Fruit fly (Drosophila melanogaster) whole organism, embryonic: ENCODE results near the gene CG1309.
A peak's percentile ranks its signal among the peaks of the same experiment; 100 is the strongest.

Experiments
- Bteb2 ChIP-seq: fragments of 200-800 bp; sonication (Bioruptor generic); optimal IDR thresholded peaks from 2 replicates; lab custom pipeline; 2016; ENCODE audit warnings: missing biosample characterization, missing genetic modification characterization
- CG10654 ChIP-seq: fragments of 200-800 bp; sonication (Bioruptor generic); optimal IDR thresholded peaks from 2 replicates; lab custom pipeline; 2016; ENCODE audit warnings: missing biosample characterization, missing genetic modification characterization
- CG10979 ChIP-seq: fragments of 200-800 bp; sonication (Bioruptor generic); optimal IDR thresholded peaks from 2 replicates; lab custom pipeline; 2018; ENCODE audit warnings: missing biosample characterization, mild to moderate bottlenecking, missing genetic modification characterization, moderate library complexity
- CG11247 ChIP-seq: fragments of 200-800 bp; sonication (Bioruptor generic); IDR thresholded peaks from 2 replicates; pipeline ENCODE4 v1.3.6; 2022; ENCODE audit warnings: missing biosample characterization, missing genetic modification characterization
- CG11456 ChIP-seq: fragments of 200-800 bp; sonication (Bioruptor generic); IDR thresholded peaks from 3 replicates; pipeline ENCODE4 v1.3.6; 2022; ENCODE audit warnings: missing biosample characterization, missing genetic modification characterization
- CG11695 ChIP-seq: fragments of 200-800 bp; sonication (Bioruptor generic); IDR thresholded peaks from 3 replicates; pipeline ENCODE4 v1.3.6; 2022; ENCODE audit warnings: missing biosample characterization, missing genetic modification characterization
- CG12659 ChIP-seq: fragments of 200-800 bp; sonication (Bioruptor generic); optimal IDR thresholded peaks from 3 replicates; lab custom pipeline; 2017; ENCODE audit warnings: mild to moderate bottlenecking, missing biosample characterization, missing genetic modification reagents, missing genetic modification characterization
- CG15011 ChIP-seq: fragments of 200-800 bp; sonication (Bioruptor generic); optimal IDR thresholded peaks from 3 replicates; lab custom pipeline; 2018; ENCODE audit warnings: missing biosample characterization, mild to moderate bottlenecking, missing genetic modification characterization
- CG15514 ChIP-seq: fragments of 200-800 bp; sonication (Bioruptor generic); optimal IDR thresholded peaks from 3 replicates; lab custom pipeline; 2017; ENCODE audit warnings: missing biosample characterization, missing genetic modification characterization, mild to moderate bottlenecking, moderate library complexity, missing genetic modification reagents
- CG18262 ChIP-seq: fragments of 200-800 bp; optimal IDR thresholded peaks from 3 replicates; lab custom pipeline; 2019; ENCODE audit warnings: missing biosample characterization, mild to moderate bottlenecking, missing genetic modification characterization, moderate library complexity
- CG1832 ChIP-seq: fragments of 200-800 bp; sonication (Bioruptor generic); optimal IDR thresholded peaks from 2 replicates; lab custom pipeline; 2017; ENCODE audit warnings: missing biosample characterization, mild to moderate bottlenecking, missing genetic modification characterization, inconsistent platforms
- CG2199 ChIP-seq: fragments of 200-800 bp; sonication (Bioruptor generic); IDR thresholded peaks from 3 replicates; pipeline ENCODE4 v1.3.6; 2022; ENCODE audit warnings: missing biosample characterization, missing genetic modification characterization
- CG3065 ChIP-seq: fragments of 200-800 bp; sonication (Bioruptor generic); optimal IDR thresholded peaks from 2 replicates; lab custom pipeline; 2016; ENCODE audit warnings: missing biosample characterization, missing genetic modification characterization
- CG31388 ChIP-seq: fragments of 200-800 bp; sonication (Bioruptor generic); optimal IDR thresholded peaks from 2 replicates; lab custom pipeline; 2016; ENCODE audit warnings: missing biosample characterization, missing genetic modification characterization
- CG3163 ChIP-seq: fragments of 200-800 bp; sonication (Bioruptor generic); optimal IDR thresholded peaks from 3 replicates; lab custom pipeline; 2016; ENCODE audit warnings: missing biosample characterization, missing genetic modification characterization
- CG3281 ChIP-seq: fragments of 200-800 bp; sonication (Bioruptor generic); optimal IDR thresholded peaks from 3 replicates; lab custom pipeline; 2017; ENCODE audit warnings: missing biosample characterization, mild to moderate bottlenecking, missing genetic modification characterization
- CG4328 ChIP-seq: fragments of 200-800 bp; sonication (Bioruptor generic); optimal IDR thresholded peaks from 3 replicates; lab custom pipeline; 2017; ENCODE audit warnings: missing biosample characterization, missing genetic modification reagents, missing genetic modification characterization
- CG7556 ChIP-seq: fragments of 200-800 bp; sonication (Bioruptor generic); optimal IDR thresholded peaks from 2 replicates; lab custom pipeline; 2017; ENCODE audit warnings: missing biosample characterization, mild to moderate bottlenecking, missing genetic modification characterization
- CG9609 ChIP-seq: fragments of 200-800 bp; sonication (Bioruptor generic); optimal IDR thresholded peaks from 3 replicates; lab custom pipeline; 2016; ENCODE audit warnings: missing biosample characterization, missing genetic modification characterization
- Chrac-16 ChIP-seq: fragments of 200-800 bp; sonication (Bioruptor generic); optimal IDR thresholded peaks from 3 replicates; lab custom pipeline; 2016; ENCODE audit warnings: missing biosample characterization, missing genetic modification characterization
- GATAe ChIP-seq: fragments of 200-800 bp; sonication (Bioruptor generic); conservative IDR thresholded peaks from 2 replicates; pipeline ENCODE4 v1.3.6; 2022; ENCODE audit warnings: missing biosample characterization, missing genetic modification characterization
- HLH4C ChIP-seq: fragments of 200-800 bp; sonication (Bioruptor generic); IDR thresholded peaks from 3 replicates; pipeline ENCODE4 v1.3.6; 2022; ENCODE audit warnings: missing biosample characterization, missing genetic modification characterization; ENCODE audit not compliant: partially characterized antibody
- HmgD ChIP-seq: fragments of 200-800 bp; sonication (Bioruptor generic); optimal IDR thresholded peaks from 3 replicates; lab custom pipeline; 2016; ENCODE audit warnings: missing biosample characterization, missing genetic modification characterization
- Hr39 ChIP-seq: fragments of >200 bp; optimal IDR thresholded peaks from 2 replicates; lab custom pipeline; 2017
- Jarid2 ChIP-seq: fragments of 200-800 bp; sonication (Bioruptor generic); optimal IDR thresholded peaks from 3 replicates; lab custom pipeline; 2017; ENCODE audit warnings: mild to moderate bottlenecking, missing biosample characterization, missing genetic modification reagents, missing genetic modification characterization
- Mrtf ChIP-seq: fragments of 200-800 bp; sonication (Bioruptor generic); IDR thresholded peaks from 3 replicates; pipeline ENCODE4 v1.3.6; 2022; ENCODE audit warnings: missing biosample characterization, missing genetic modification characterization
- Nf-YC ChIP-seq: fragments of 200-800 bp; optimal IDR thresholded peaks from 3 replicates; lab custom pipeline; 2019; ENCODE audit warnings: missing biosample characterization, mild to moderate bottlenecking, missing genetic modification characterization, moderate library complexity
- NfI ChIP-seq: fragments of 200-800 bp; sonication (Bioruptor generic); optimal IDR thresholded peaks from 3 replicates; lab custom pipeline; 2018; ENCODE audit warnings: missing biosample characterization, mild to moderate bottlenecking, missing genetic modification characterization, moderate library complexity
- Optix ChIP-seq: fragments of 200-800 bp; sonication (Bioruptor generic); IDR thresholded peaks from 3 replicates; pipeline ENCODE4 v1.3.6; 2022; ENCODE audit warnings: missing biosample characterization, missing genetic modification characterization
- Trl ChIP-seq, 3 experiments: fragments of >200 bp in 2 of 3; fragments of 200-800 bp in 1 of 3; sonication (Bioruptor generic) in 1 of 3; optimal IDR thresholded peaks; 2 replicates in 1 of 3; 3 replicates in 2 of 3; lab custom pipeline; 2016 to 2017; ENCODE audit warnings: missing biosample characterization in 1 of 3, missing genetic modification characterization in 1 of 3
- abd-A ChIP-seq: fragments of 200-800 bp; sonication (Bioruptor generic); optimal IDR thresholded peaks from 3 replicates; lab custom pipeline; 2019; ENCODE audit warnings: missing biosample characterization, mild to moderate bottlenecking, missing genetic modification characterization, moderate library complexity
- ac ChIP-seq: fragments of 200-800 bp; sonication (Bioruptor generic); optimal IDR thresholded peaks from 3 replicates; lab custom pipeline; 2017; ENCODE audit warnings: missing biosample characterization, mild to moderate bottlenecking, missing genetic modification characterization
- br ChIP-seq: fragments of >200 bp; optimal IDR thresholded peaks from 2 replicates; lab custom pipeline; 2017
- cg ChIP-seq: fragments of 200-800 bp; sonication (Bioruptor generic); optimal IDR thresholded peaks from 3 replicates; lab custom pipeline; 2019; ENCODE audit warnings: missing biosample characterization, mild to moderate bottlenecking, missing genetic modification characterization, moderate library complexity
- chinmo ChIP-seq: fragments of 200-800 bp; sonication (Bioruptor generic); IDR thresholded peaks from 4 replicates; pipeline ENCODE4 v1.3.6; 2022; ENCODE audit warnings: missing biosample characterization, missing genetic modification characterization; ENCODE audit not compliant: partially characterized antibody
- cwo ChIP-seq: fragments of 200-800 bp; sonication (Bioruptor generic); optimal IDR thresholded peaks from 3 replicates; lab custom pipeline; 2017; ENCODE audit warnings: missing biosample characterization, missing genetic modification characterization, mild to moderate bottlenecking, moderate library complexity, missing genetic modification reagents
- dmrt99B ChIP-seq: fragments of 200-800 bp; sonication (Bioruptor generic); optimal IDR thresholded peaks from 2 replicates; lab custom pipeline; 2018; ENCODE audit warnings: missing biosample characterization, mild to moderate bottlenecking, missing genetic modification characterization, moderate library complexity
- ems ChIP-seq: fragments of 200-800 bp; sonication (Bioruptor generic); optimal IDR thresholded peaks from 3 replicates; lab custom pipeline; 2016; ENCODE audit warnings: missing biosample characterization, missing genetic modification characterization
- esg ChIP-seq: fragments of 200-800 bp; sonication (Bioruptor generic); conservative IDR thresholded peaks from 2 replicates; pipeline ENCODE4 v1.3.6; 2022; ENCODE audit warnings: missing biosample characterization, missing genetic modification characterization
- insv ChIP-seq, 2 experiments: fragments of 200-800 bp; sonication (Bioruptor generic); optimal IDR thresholded peaks; 3 replicates each; lab custom pipeline; 2016 to 2018; ENCODE audit warnings: missing biosample characterization in 2 of 2, missing genetic modification characterization in 2 of 2
- kay ChIP-seq: fragments of 200-800 bp; sonication (Bioruptor generic); optimal IDR thresholded peaks from 2 replicates; lab custom pipeline; 2016; ENCODE audit warnings: missing biosample characterization, missing genetic modification characterization
- lab ChIP-seq: fragments of 200-800 bp; sonication (Bioruptor generic); optimal IDR thresholded peaks from 3 replicates; lab custom pipeline; 2017; ENCODE audit warnings: missing biosample characterization, missing genetic modification characterization, mild to moderate bottlenecking, moderate library complexity, missing genetic modification reagents
- lola ChIP-seq, 3 experiments: fragments of >200 bp in 2 of 3; fragments of 200-800 bp in 1 of 3; sonication (Bioruptor generic) in 1 of 3; optimal IDR thresholded peaks; 2 replicates each; lab custom pipeline; 2017 to 2019; ENCODE audit warnings: missing biosample characterization in 3 of 3, missing genetic modification characterization in 3 of 3, mild to moderate bottlenecking in 1 of 3, moderate library complexity in 1 of 3
- luna ChIP-seq: fragments of 200-800 bp; sonication (Bioruptor generic); optimal IDR thresholded peaks from 2 replicates; lab custom pipeline; 2016; ENCODE audit warnings: missing biosample characterization, missing genetic modification characterization
- pros ChIP-seq: fragments of 200-800 bp; sonication (Bioruptor generic); optimal IDR thresholded peaks from 3 replicates; lab custom pipeline; 2019; ENCODE audit warnings: missing biosample characterization, mild to moderate bottlenecking, missing genetic modification characterization, moderate library complexity
- pum ChIP-seq: fragments of 200-800 bp; sonication (Bioruptor generic); optimal IDR thresholded peaks from 2 replicates; lab custom pipeline; 2016; ENCODE audit warnings: missing biosample characterization, missing genetic modification characterization
- salm ChIP-seq: fragments of 200-800 bp; sonication (Bioruptor generic); optimal IDR thresholded peaks from 2 replicates; lab custom pipeline; 2018; ENCODE audit warnings: missing biosample characterization, mild to moderate bottlenecking, missing genetic modification characterization
- seq ChIP-seq: fragments of 200-800 bp; sonication (Bioruptor generic); IDR thresholded peaks from 2 replicates; pipeline ENCODE4 v1.3.6; 2022; ENCODE audit warnings: missing biosample characterization, missing genetic modification characterization
- ssp ChIP-seq: fragments of 200-800 bp; sonication (Bioruptor generic); IDR thresholded peaks from 2 replicates; pipeline ENCODE4 v1.3.6; 2022; ENCODE audit warnings: missing biosample characterization, missing genetic modification characterization
- wek ChIP-seq: fragments of 200-800 bp; sonication (Bioruptor generic); optimal IDR thresholded peaks from 3 replicates; lab custom pipeline; 2018; ENCODE audit warnings: missing biosample characterization, mild to moderate bottlenecking, missing genetic modification characterization, moderate library complexity
- zfh2 ChIP-seq: fragments of 200-800 bp; sonication (Bioruptor generic); optimal IDR thresholded peaks from 2 replicates; lab custom pipeline; 2016; ENCODE audit warnings: missing biosample characterization, missing genetic modification characterization

CG1309 gene

DNA sequence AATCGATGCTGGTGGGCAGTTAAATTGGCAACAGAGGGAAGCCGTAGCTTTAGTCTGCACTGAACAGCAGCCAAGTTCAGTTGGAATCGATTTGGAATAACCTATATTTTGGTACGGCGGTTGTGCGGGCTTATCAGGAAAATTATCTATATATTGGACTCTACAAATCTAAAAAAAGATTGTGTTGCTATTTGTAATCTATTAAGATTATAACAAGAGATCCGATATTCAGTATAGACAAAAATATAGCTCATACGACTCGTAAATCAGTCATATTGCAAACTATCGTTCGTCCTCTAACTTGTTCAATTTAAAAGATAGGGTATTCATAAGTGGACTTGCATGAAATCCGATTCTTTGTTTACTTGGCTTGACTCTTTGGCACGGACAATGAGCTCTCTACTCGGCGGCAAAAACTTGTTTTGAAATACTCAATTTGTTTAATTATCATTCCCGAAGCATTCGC, 29.4 kb downstream of the CG1309 start, which contains the start of gene Hexo1 (continued):
- TF ChIP-seq Chrac-16 (GFP tag; lab: Kevin White, UChicago) (no peak), seq (no peak), lola (GFP tag; optimal IDR thresholded peaks at IDR 0.05; lab: Kevin White, UChicago) (no peak), esg (no peak), CG31388 (GFP tag; lab: Kevin White, UChicago) (no peak), CG4328 (GFP tag; lab: Kevin White, UChicago) (no peak), CG15011 (GFP tag; lab: Kevin White, UChicago) (no peak), ac (GFP tag; lab: Kevin White, UChicago) (no peak), CG15514 (peak; percentile 78), kay (GFP tag; lab: Kevin White, UChicago) (no peak), pum (GFP tag; lab: Kevin White, UChicago) (no peak), CG11247 (GFP tag; lab: Robert Waterston, UW) (no peak), abd-A (tag; lab: Kevin White, UChicago) (no peak), wek (GFP tag; lab: Kevin White, UChicago) (no peak), luna (GFP tag; lab: Kevin White, UChicago) (no peak), Mrtf (GFP tag; lab: Robert Waterston, UW) (no peak), CG3281 (GFP tag; lab: Kevin White, UChicago) (peak; percentile 42), Nf-YC (tag; lab: Kevin White, UChicago) (peak; percentile 0), CG11695 (GFP tag; lab: Robert Waterston, UW) (0 out of 3 replicates have a peak, but pooled peaks have one; percentile 40), br (lab: Kevin White, UChicago) (no peak), HLH4C (GFP tag; lab: Robert Waterston, UW) (no peak), Jarid2 (GFP tag; lab: Kevin White, UChicago) (no peak), CG11456 (GFP tag; lab: Robert Waterston, UW) (no peak), CG10654 (GFP tag; lab: Kevin White, UChicago) (no peak), insv (GFP tag; optimal IDR thresholded peaks at IDR 0.05; lab: Kevin White, UChicago) (no peak), CG1832 (no peak), Hr39 (no peak), CG7556 (GFP tag; lab: Kevin White, UChicago) (peak; percentile 29), salm (tag; lab: Kevin White, UChicago) (no peak), lab (GFP tag; lab: Kevin White, UChicago) (no peak), CG10979 (tag; lab: Kevin White, UChicago) (peak; percentile 21), CG9609 (no peak), chinmo (GFP tag; lab: Robert Waterston, UW) (0 out of 4 replicates have a peak, but pooled peaks have one; percentile 47), ems (GFP tag; lab: Kevin White, UChicago) (no peak), CG3163 (GFP tag; lab: Kevin White, UChicago) (no peak), NfI (GFP tag; lab: Kevin White, UChicago) (peak; percentile 6), ssp (GFP tag; lab: Robert Waterston, UW) (no peak), zfh2 (GFP tag; lab: Kevin White, UChicago) (no peak), CG3065 (GFP tag; lab: Kevin White, UChicago) (no peak), GATAe (peak; percentile 37; the same call in 1 of the 2 replicates), HmgD (GFP tag; lab: Kevin White, UChicago) (no peak), pros (no peak), cwo (GFP tag; lab: Kevin White, UChicago) (peak; percentile 17), dmrt99B (tag; lab: Kevin White, UChicago) (no peak), CG2199 (GFP tag; lab: Robert Waterston, UW) (no peak), cg (GFP tag; lab: Kevin White, UChicago) (no peak), Bteb2 (GFP tag; lab: Kevin White, UChicago) (no peak), CG12659 (GFP tag; lab: Kevin White, UChicago) (peak; percentile 27), Optix (GFP tag; lab: Robert Waterston, UW) (no peak), Trl (optimal IDR thresholded peaks at IDR 0.05; lab: Kevin White, UChicago) (no peak), Trl (GFP tag; optimal IDR thresholded peaks at IDR 0.05; lab: Kevin White, UChicago) (no peak), CG18262 (tag; lab: Kevin White, UChicago) (peak; percentile 31)
